Fruit fly (Drosophila melanogaster) whole organism, embryonic: ENCODE data around the gene wrd.

Experiments used
- Adf1 ChIP-seq: fragments of 200-800 bp; sonication (Bioruptor generic); IDR thresholded peaks from 2 replicates; pipeline ENCODE4 v1.3.6; 2022; ENCODE audit warnings: missing biosample characterization, missing genetic modification characterization
- BtbVII ChIP-seq: fragments of 200-800 bp; sonication (Bioruptor generic); optimal IDR thresholded peaks from 3 replicates; lab custom pipeline; 2017; ENCODE audit warnings: missing biosample characterization, mild to moderate bottlenecking, missing genetic modification characterization
- CG11093 ChIP-seq: fragments of 200-800 bp; sonication (Bioruptor generic); IDR thresholded peaks from 3 replicates; pipeline ENCODE4 v1.3.6; 2022; ENCODE audit warnings: missing biosample characterization, missing genetic modification characterization
- CG11456 ChIP-seq: fragments of 200-800 bp; sonication (Bioruptor generic); IDR thresholded peaks from 3 replicates; pipeline ENCODE4 v1.3.6; 2022; ENCODE audit warnings: missing biosample characterization, missing genetic modification characterization
- CG12659 ChIP-seq: fragments of 200-800 bp; sonication (Bioruptor generic); optimal IDR thresholded peaks from 3 replicates; lab custom pipeline; 2017; ENCODE audit warnings: mild to moderate bottlenecking, missing biosample characterization, missing genetic modification reagents, missing genetic modification characterization
- CG14667 ChIP-seq: fragments of 200-800 bp; sonication (Bioruptor generic); IDR thresholded peaks from 2 replicates; pipeline ENCODE4 v1.3.6; 2022; ENCODE audit warnings: missing biosample characterization, missing genetic modification characterization
- CG18476 ChIP-seq: fragments of 200-800 bp; sonication (Bioruptor generic); optimal IDR thresholded peaks from 2 replicates; lab custom pipeline; 2016; ENCODE audit warnings: missing biosample characterization, mild to moderate bottlenecking, missing genetic modification characterization
- CG31224 ChIP-seq: fragments of 200-800 bp; sonication (Bioruptor generic); IDR thresholded peaks from 2 replicates; pipeline ENCODE4 v1.3.6; 2022; ENCODE audit warnings: missing biosample characterization, missing genetic modification characterization
- CG34376 ChIP-seq: fragments of 200-800 bp; sonication (Bioruptor generic); optimal IDR thresholded peaks from 2 replicates; lab custom pipeline; 2018; ENCODE audit warnings: missing biosample characterization, mild to moderate bottlenecking, missing genetic modification characterization
- CG4282 ChIP-seq: fragments of 200-800 bp; sonication (Bioruptor generic); optimal IDR thresholded peaks from 2 replicates; lab custom pipeline; 2016; ENCODE audit warnings: missing biosample characterization, missing genetic modification characterization
- CG4360 ChIP-seq: fragments of 200-800 bp; sonication (Bioruptor generic); IDR thresholded peaks from 2 replicates; pipeline ENCODE4 v1.3.6; 2022; ENCODE audit warnings: missing biosample characterization, missing genetic modification characterization
- CG6791 ChIP-seq: fragments of 200-800 bp; sonication (Bioruptor generic); IDR thresholded peaks from 3 replicates; pipeline ENCODE4 v1.3.6; 2022; ENCODE audit warnings: missing biosample characterization, missing genetic modification characterization; ENCODE audit not compliant: partially characterized antibody
- CG6854 ChIP-seq: fragments of 200-800 bp; sonication (Bioruptor generic); optimal IDR thresholded peaks from 3 replicates; lab custom pipeline; 2017; ENCODE audit warnings: missing biosample characterization, mild to moderate bottlenecking, missing genetic modification characterization
- CG7786 ChIP-seq: fragments of 200-800 bp; sonication (Bioruptor generic); optimal IDR thresholded peaks from 2 replicates; lab custom pipeline; 2016; ENCODE audit warnings: missing biosample characterization, missing genetic modification characterization
- CG9609 ChIP-seq: fragments of 200-800 bp; sonication (Bioruptor generic); optimal IDR thresholded peaks from 3 replicates; lab custom pipeline; 2016; ENCODE audit warnings: missing biosample characterization, missing genetic modification characterization
- CG9727 ChIP-seq: fragments of 200-800 bp; sonication (Bioruptor generic); optimal IDR thresholded peaks from 3 replicates; lab custom pipeline; 2017; ENCODE audit warnings: missing biosample characterization, mild to moderate bottlenecking, missing genetic modification characterization
- CG9817 ChIP-seq: fragments of 200-800 bp; sonication (Bioruptor generic); optimal IDR thresholded peaks from 2 replicates; lab custom pipeline; 2018; ENCODE audit warnings: missing biosample characterization, mild to moderate bottlenecking, missing genetic modification characterization, moderate library complexity
- CTCF ChIP-seq: fragments of 200-800 bp; sonication (Bioruptor generic); optimal IDR thresholded peaks from 2 replicates; lab custom pipeline; 2017; ENCODE audit warnings: missing biosample characterization, mild to moderate bottlenecking, missing genetic modification characterization, moderate library complexity
- Dref ChIP-seq: fragments of 200-800 bp; sonication (Bioruptor generic); IDR thresholded peaks from 2 replicates; pipeline ENCODE4 v1.3.6; 2022; ENCODE audit warnings: missing biosample characterization, missing genetic modification characterization
- H2.0 ChIP-seq: fragments of 200-800 bp; sonication (Bioruptor generic); IDR thresholded peaks from 2 replicates; pipeline ENCODE4 v1.3.6; 2022; ENCODE audit warnings: missing biosample characterization, missing genetic modification characterization
- HmgD ChIP-seq: fragments of 200-800 bp; sonication (Bioruptor generic); optimal IDR thresholded peaks from 3 replicates; lab custom pipeline; 2016; ENCODE audit warnings: missing biosample characterization, missing genetic modification characterization
- Opbp ChIP-seq: fragments of 200-800 bp; sonication (Bioruptor generic); IDR thresholded peaks from 3 replicates; pipeline ENCODE4 v1.3.6; 2022; ENCODE audit warnings: missing biosample characterization, missing genetic modification characterization; ENCODE audit not compliant: partially characterized antibody
- Scr ChIP-seq: fragments of 200-800 bp; sonication (Bioruptor generic); IDR thresholded peaks from 2 replicates; pipeline ENCODE4 v1.3.6; 2022; ENCODE audit warnings: missing biosample characterization, missing genetic modification characterization; ENCODE audit not compliant: partially characterized antibody
- Sin3A ChIP-seq: fragments of >200 bp; optimal IDR thresholded peaks from 2 replicates; lab custom pipeline; 2018
- Trl ChIP-seq, 3 experiments: fragments of >200 bp in 2 of 3; fragments of 200-800 bp in 1 of 3; sonication (Bioruptor generic) in 1 of 3; optimal IDR thresholded peaks; 2 replicates in 1 of 3; 3 replicates in 2 of 3; lab custom pipeline; 2016 to 2017; ENCODE audit warnings: missing biosample characterization in 1 of 3, missing genetic modification characterization in 1 of 3
- Xrp1 ChIP-seq: fragments of 200-800 bp; sonication (Bioruptor generic); IDR thresholded peaks from 2 replicates; pipeline ENCODE4 v1.3.6; 2022; ENCODE audit warnings: missing biosample characterization, missing genetic modification characterization
- ab ChIP-seq: fragments of 200-800 bp; sonication (Bioruptor generic); optimal IDR thresholded peaks from 2 replicates; lab custom pipeline; 2016; ENCODE audit warnings: missing biosample characterization, missing genetic modification characterization
- abd-A ChIP-seq: fragments of 200-800 bp; sonication (Bioruptor generic); optimal IDR thresholded peaks from 3 replicates; lab custom pipeline; 2019; ENCODE audit warnings: missing biosample characterization, mild to moderate bottlenecking, missing genetic modification characterization, moderate library complexity
- bcd ChIP-seq: fragments of 200-800 bp; sonication (Bioruptor generic); optimal IDR thresholded peaks from 2 replicates; lab custom pipeline; 2017; ENCODE audit warnings: missing biosample characterization, mild to moderate bottlenecking, missing genetic modification characterization
- bowl ChIP-seq: fragments of 200-800 bp; sonication (Bioruptor generic); IDR thresholded peaks from 2 replicates; pipeline ENCODE4 v1.3.6; 2022; ENCODE audit warnings: missing biosample characterization, missing genetic modification characterization
- cato ChIP-seq: fragments of 200-800 bp; sonication (Bioruptor generic); optimal IDR thresholded peaks from 2 replicates; lab custom pipeline; 2016; ENCODE audit warnings: missing biosample characterization, missing genetic modification characterization, borderline replicate concordance
- crp ChIP-seq, 2 experiments: fragments of 200-800 bp; sonication (Bioruptor generic); optimal IDR thresholded peaks; 2 replicates in 1 of 2; 3 replicates in 1 of 2; lab custom pipeline; 2017; ENCODE audit warnings: missing biosample characterization in 2 of 2, missing genetic modification characterization in 2 of 2, mild to moderate bottlenecking in 1 of 2, moderate library complexity in 1 of 2
- disco-r ChIP-seq: fragments of 200-800 bp; sonication (Bioruptor generic); optimal IDR thresholded peaks from 2 replicates; lab custom pipeline; 2016; ENCODE audit warnings: missing biosample characterization, missing genetic modification characterization
- dysf ChIP-seq: fragments of 200-800 bp; sonication (Bioruptor generic); IDR thresholded peaks from 3 replicates; pipeline ENCODE4 v1.3.6; 2022; ENCODE audit warnings: missing biosample characterization, missing genetic modification characterization
- ewg ChIP-seq: fragments of 200-800 bp; sonication (Bioruptor generic); optimal IDR thresholded peaks from 3 replicates; lab custom pipeline; 2017; ENCODE audit warnings: mild to moderate bottlenecking, missing biosample characterization, missing genetic modification reagents, missing genetic modification characterization
- fru ChIP-seq: fragments of >200 bp; optimal IDR thresholded peaks from 2 replicates; lab custom pipeline; 2017
- fu2 ChIP-seq: fragments of 200-800 bp; sonication (Bioruptor generic); optimal IDR thresholded peaks from 2 replicates; lab custom pipeline; 2016; ENCODE audit warnings: missing biosample characterization, missing genetic modification characterization
- gt ChIP-seq: fragments of 200-800 bp; sonication (Bioruptor generic); IDR thresholded peaks from 2 replicates; pipeline ENCODE4 v1.3.6; 2022; ENCODE audit warnings: missing biosample characterization, missing genetic modification characterization
- insv ChIP-seq, 2 experiments: fragments of 200-800 bp; sonication (Bioruptor generic); optimal IDR thresholded peaks; 3 replicates each; lab custom pipeline; 2016 to 2018; ENCODE audit warnings: missing biosample characterization in 2 of 2, missing genetic modification characterization in 2 of 2
- lilli ChIP-seq: fragments of 200-800 bp; sonication (Bioruptor generic); optimal IDR thresholded peaks from 3 replicates; lab custom pipeline; 2016; ENCODE audit warnings: missing biosample characterization, missing genetic modification characterization
- lmd ChIP-seq: fragments of 200-800 bp; sonication (Bioruptor generic); IDR thresholded peaks from 2 replicates; pipeline ENCODE4 v1.3.6; 2022; ENCODE audit warnings: missing biosample characterization, missing genetic modification characterization
- odd ChIP-seq: fragments of 200-800 bp; sonication (Bioruptor generic); optimal IDR thresholded peaks from 2 replicates; lab custom pipeline; 2017; ENCODE audit warnings: missing biosample characterization, mild to moderate bottlenecking, missing genetic modification characterization
- prd ChIP-seq, 3 experiments: fragments of >200 bp in 2 of 3; fragments of 200-800 bp in 1 of 3; sonication (Bioruptor generic) in 1 of 3; optimal IDR thresholded peaks in 2 of 3; IDR thresholded peaks in 1 of 3; 2 replicates in 2 of 3; 3 replicates in 1 of 3; pipeline versions ENCODE4 v1.3.6 to Lab custom; 2017 to 2022; ENCODE audit warnings: missing biosample characterization in 1 of 3, missing genetic modification characterization in 1 of 3
- sisA ChIP-seq: fragments of 200-800 bp; sonication (Bioruptor generic); IDR thresholded peaks from 2 replicates; pipeline ENCODE4 v1.3.6; 2022; ENCODE audit warnings: missing biosample characterization, missing genetic modification characterization
- slbo ChIP-seq: fragments of 200-800 bp; sonication (Bioruptor generic); IDR thresholded peaks from 2 replicates; pipeline ENCODE4 v1.3.6; 2022; ENCODE audit warnings: missing biosample characterization, missing genetic modification characterization
- tx ChIP-seq: fragments of 200-800 bp; sonication (Bioruptor generic); optimal IDR thresholded peaks from 2 replicates; lab custom pipeline; 2016; ENCODE audit warnings: missing biosample characterization, missing genetic modification characterization
- wek ChIP-seq: fragments of 200-800 bp; sonication (Bioruptor generic); optimal IDR thresholded peaks from 3 replicates; lab custom pipeline; 2018; ENCODE audit warnings: missing biosample characterization, mild to moderate bottlenecking, missing genetic modification characterization, moderate library complexity
- zf30C ChIP-seq: fragments of 200-800 bp; sonication (Bioruptor generic); optimal IDR thresholded peaks from 3 replicates; lab custom pipeline; 2018; ENCODE audit warnings: missing biosample characterization, mild to moderate bottlenecking, missing genetic modification characterization

Gene wrd

DNA sequence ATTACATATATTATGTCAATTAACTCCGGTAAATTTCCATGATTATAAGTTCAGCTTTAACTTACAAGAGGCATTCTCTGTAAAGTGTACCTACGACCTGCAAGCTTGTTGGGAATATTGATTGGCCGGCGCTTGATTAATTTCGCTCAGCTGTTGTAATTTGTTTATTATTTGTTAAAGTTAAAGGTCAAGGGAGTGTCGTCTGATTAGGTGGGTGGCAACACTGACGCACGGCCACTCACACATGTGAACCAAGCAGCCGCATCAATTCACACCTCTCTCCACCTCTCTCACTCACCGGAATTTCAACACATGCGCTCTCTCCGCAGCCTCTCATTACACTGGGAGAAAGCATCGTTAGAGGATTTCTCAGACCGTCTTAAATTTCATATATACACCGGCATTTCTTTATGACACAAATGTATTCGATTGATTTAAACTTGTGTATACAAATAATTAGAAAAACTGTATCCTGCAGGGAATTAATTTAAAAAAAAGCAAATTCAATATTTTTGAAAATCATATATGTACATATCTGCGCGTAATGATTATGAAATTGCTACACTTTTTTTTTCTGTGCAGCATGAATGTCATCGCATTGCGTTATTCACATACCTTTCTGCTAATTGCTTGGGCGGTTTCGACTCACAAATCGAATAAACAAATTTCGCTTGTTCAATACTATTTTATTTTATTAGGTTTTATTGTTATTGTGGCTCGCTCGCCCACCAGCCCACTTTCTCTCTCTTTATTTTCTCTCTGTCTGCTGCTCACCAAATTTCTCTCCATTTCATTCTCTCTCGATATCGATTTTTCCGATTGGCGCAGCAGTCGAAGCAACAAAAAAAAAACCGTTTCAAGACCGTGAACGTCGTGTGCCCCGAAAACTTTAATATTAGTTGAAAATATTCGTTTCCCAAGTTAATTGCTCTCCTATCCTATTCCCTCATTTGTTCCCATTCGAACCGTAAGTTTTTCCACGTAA is 4.7 kb downstream of the wrd start (continued):
- TF ChIP-seq ewg (GFP tag; lab: Kevin White, UChicago): peak; percentile 96
- TF ChIP-seq cato (GFP tag; lab: Kevin White, UChicago): peak; percentile 89
- peak in 1 of 2 experiments; percentile 62 for TF ChIP-seq crp (GFP tag; optimal IDR thresholded peaks at IDR 0.05; lab: Kevin White, UChicago)
- peak; percentile 91 for TF ChIP-seq sisA (GFP tag; lab: Robert Waterston, UW)
- TF ChIP-seq zf30C: peak; percentile 95
- peak; percentile 92 for TF ChIP-seq dysf (GFP tag; lab: Robert Waterston, UW)
- TF ChIP-seq Opbp (GFP tag; lab: Robert Waterston, UW): no peak
- TF ChIP-seq CG14667 (GFP tag; lab: Robert Waterston, UW): peak; percentile 79
- no peak for TF ChIP-seq Scr (GFP tag; lab: Robert Waterston, UW)
- no peak for TF ChIP-seq abd-A (tag; lab: Kevin White, UChicago)
- no peak for TF ChIP-seq Sin3A (lab: Kevin White, UChicago)
- TF ChIP-seq lmd: peak; percentile 94
- TF ChIP-seq CG6791 (GFP tag; lab: Robert Waterston, UW): no peak
- TF ChIP-seq insv (GFP tag; optimal IDR thresholded peaks at IDR 0.05; lab: Kevin White, UChicago): peak; percentile 14 to 69
- TF ChIP-seq CG4360 (GFP tag; lab: Robert Waterston, UW): peak; percentile 16
- no peak for TF ChIP-seq fru (lab: Kevin White, UChicago)
- peak; percentile 93 for TF ChIP-seq lilli (GFP tag; lab: Kevin White, UChicago)
- peak; percentile 87 for TF ChIP-seq slbo (GFP tag; lab: Robert Waterston, UW)
- TF ChIP-seq fu2: peak; percentile 90
- peak; percentile 80 for TF ChIP-seq H2.0 (GFP tag; lab: Robert Waterston, UW)
- peak; percentile 83 for TF ChIP-seq tx (GFP tag; lab: Kevin White, UChicago)
- peak; percentile 89 for TF ChIP-seq CG6854 (GFP tag; lab: Kevin White, UChicago)
- peak; percentile 86 for TF ChIP-seq CG34376 (GFP tag; lab: Kevin White, UChicago)
- TF ChIP-seq Trl (optimal IDR thresholded peaks at IDR 0.05; lab: Kevin White, UChicago): peak; percentile 76 to 77
- TF ChIP-seq Trl (GFP tag; optimal IDR thresholded peaks at IDR 0.05; lab: Kevin White, UChicago): peak; percentile 74
- peak; percentile 67 for TF ChIP-seq Adf1 (GFP tag; lab: Robert Waterston, UW)
- TF ChIP-seq gt: peak; percentile 68; the same call in 1 of the 2 replicates
- peak; percentile 91 for TF ChIP-seq odd
- TF ChIP-seq CG9727 (GFP tag; lab: Kevin White, UChicago): peak; percentile 96
- peak; percentile 92 for TF ChIP-seq BtbVII (GFP tag; lab: Kevin White, UChicago)
- TF ChIP-seq CG11456: peak; percentile 78
- peak; percentile 48 for TF ChIP-seq CTCF (GFP tag; lab: Kevin White, UChicago)
- no peak for TF ChIP-seq prd (optimal IDR thresholded peaks at IDR 0.05; lab: Kevin White, UChicago)
- TF ChIP-seq prd (GFP tag; IDR thresholded peaks at IDR 0.05; lab: Robert Waterston, UW): peak; percentile 93
- peak; percentile 88 for TF ChIP-seq CG7786 (GFP tag; lab: Kevin White, UChicago)
- peak; percentile 77 for TF ChIP-seq CG31224 (GFP tag; lab: Robert Waterston, UW)
- peak; percentile 80 for TF ChIP-seq ab
- TF ChIP-seq wek (GFP tag; lab: Kevin White, UChicago): peak; percentile 60
- TF ChIP-seq CG18476: peak; percentile 93
- TF ChIP-seq CG11093 (GFP tag; lab: Robert Waterston, UW): peak; percentile 86
- TF ChIP-seq CG12659: peak; percentile 95
- peak; percentile 50 for TF ChIP-seq CG4282 (GFP tag; lab: Kevin White, UChicago)
- peak; percentile 38; the same call in 1 of the 2 replicates for TF ChIP-seq Dref (GFP tag; lab: Robert Waterston, UW)
- TF ChIP-seq Xrp1 (GFP tag; lab: Robert Waterston, UW): peak; percentile 93
- TF ChIP-seq disco-r (GFP tag; lab: Kevin White, UChicago): peak; percentile 82
- TF ChIP-seq CG9817 (tag; lab: Kevin White, UChicago): peak; percentile 89
- TF ChIP-seq bcd (GFP tag; lab: Kevin White, UChicago): peak; percentile 93
- TF ChIP-seq HmgD: peak; percentile 79
- TF ChIP-seq CG9609 (GFP tag; lab: Kevin White, UChicago): peak; percentile 93
- TF ChIP-seq bowl (GFP tag; lab: Robert Waterston, UW): no peak; the same call in 1 of the 2 replicates
